Worm (Caenorhabditis elegans) whole organism, L4/young adult: ENCODE data around the gene nex-2.

ENCODE experiments used
- W03F9.2 ChIP-seq: fragments of 150-350 bp; optimal IDR thresholded peaks from 2 replicates; lab custom pipeline; 2014; ENCODE audit warnings: missing biosample characterization, missing genetic modification characterization
- dao-5 ChIP-seq: sonication (generic microtip); optimal IDR thresholded peaks from 2 replicates; lab custom pipeline; 2016; ENCODE audit warnings: missing genotype, missing genetic modification characterization, moderate library complexity, missing compliant biosample characterization
- him-1 ChIP-seq: sonication (generic microtip); optimal IDR thresholded peaks from 2 replicates; lab custom pipeline; 2016; ENCODE audit warnings: missing genotype, missing genetic modification reagents, missing genetic modification characterization, missing compliant biosample characterization

nex-2 gene

DNA sequence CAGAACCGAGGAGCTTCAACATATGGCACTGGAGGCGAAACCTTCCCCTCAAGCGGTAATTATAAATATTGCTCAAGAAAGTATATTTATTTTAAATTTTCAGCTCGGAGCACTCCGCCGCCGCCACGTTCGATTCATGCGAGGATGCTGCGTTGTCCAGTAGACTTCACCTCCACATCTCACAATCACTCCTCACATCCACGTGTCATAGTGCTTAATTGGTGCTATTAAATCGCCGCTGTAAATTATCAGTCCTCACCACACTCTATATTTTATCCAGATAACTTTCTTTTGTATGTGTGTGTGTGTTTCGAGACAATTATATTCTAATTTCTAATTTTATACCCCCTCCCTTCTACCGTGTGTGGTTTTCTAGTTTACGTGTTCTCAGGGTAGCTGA, 24.4 kb upstream of the nex-2 start:
- no peak for TF ChIP-seq dao-5 (tag; lab: Kevin White, UChicago)
- TF ChIP-seq W03F9.2: no peak
- no peak for TF ChIP-seq him-1 (tag; lab: Kevin White, UChicago)

DNA sequence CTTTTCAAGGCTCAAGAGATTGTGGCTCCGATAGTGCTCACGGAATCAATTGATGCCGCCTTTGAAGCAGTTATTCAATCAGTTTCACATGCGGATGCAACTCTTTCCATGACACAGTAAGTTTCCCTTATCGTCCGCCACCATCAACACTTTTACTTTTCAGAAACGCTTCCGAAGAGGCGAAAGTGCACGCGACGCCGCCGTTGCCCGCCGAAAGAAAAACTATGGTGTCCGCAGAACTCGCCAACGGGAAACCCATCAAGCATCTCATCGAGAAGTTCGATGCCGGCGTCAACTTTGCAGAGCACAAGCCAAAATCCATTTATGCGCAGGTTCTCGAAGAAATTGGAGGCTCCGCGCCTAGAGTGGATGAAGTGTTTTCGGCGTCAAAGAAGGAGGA, 23.2 kb upstream of the nex-2 start:
- TF ChIP-seq dao-5 (tag; lab: Kevin White, UChicago): no peak
- TF ChIP-seq him-1 (tag; lab: Kevin White, UChicago): no peak
- TF ChIP-seq W03F9.2: no peak

DNA sequence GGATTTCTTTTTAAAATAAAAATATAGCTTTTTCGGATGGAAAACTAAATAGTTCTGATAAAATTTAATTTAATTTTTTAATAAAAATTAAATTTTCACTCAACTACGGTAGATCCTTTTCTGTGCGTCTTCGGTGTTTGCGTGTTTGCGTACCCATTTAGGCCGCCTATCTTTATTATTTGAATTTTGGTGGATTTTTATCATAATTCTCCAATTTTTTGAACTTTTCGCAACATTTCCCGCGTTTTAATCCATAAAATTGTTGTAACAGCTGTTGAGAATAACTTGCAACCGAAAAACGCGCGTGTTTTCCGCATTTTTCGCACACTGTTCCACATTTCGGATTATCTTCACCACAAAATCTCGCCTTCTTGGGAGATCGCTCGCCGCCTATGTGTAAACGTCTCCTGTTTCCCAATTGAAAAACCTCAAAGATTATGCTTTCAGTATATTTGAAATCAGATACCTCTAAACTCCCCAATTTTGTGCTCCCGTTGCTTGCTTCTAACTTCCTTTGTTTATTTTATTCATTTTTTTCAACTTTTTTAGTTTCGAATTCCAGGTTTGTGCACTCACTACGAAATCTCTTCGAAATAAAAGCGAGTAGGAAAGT, 21.5 kb upstream of the nex-2 start, which contains the start of gene T07C4.3:
T07C4.3 (plus strand) TSS at position 563 of the 613 bp plus-strand sequence.
- TF ChIP-seq dao-5 (tag; lab: Kevin White, UChicago): no peak
- TF ChIP-seq W03F9.2: no peak
- no peak for TF ChIP-seq him-1 (tag; lab: Kevin White, UChicago)

DNA sequence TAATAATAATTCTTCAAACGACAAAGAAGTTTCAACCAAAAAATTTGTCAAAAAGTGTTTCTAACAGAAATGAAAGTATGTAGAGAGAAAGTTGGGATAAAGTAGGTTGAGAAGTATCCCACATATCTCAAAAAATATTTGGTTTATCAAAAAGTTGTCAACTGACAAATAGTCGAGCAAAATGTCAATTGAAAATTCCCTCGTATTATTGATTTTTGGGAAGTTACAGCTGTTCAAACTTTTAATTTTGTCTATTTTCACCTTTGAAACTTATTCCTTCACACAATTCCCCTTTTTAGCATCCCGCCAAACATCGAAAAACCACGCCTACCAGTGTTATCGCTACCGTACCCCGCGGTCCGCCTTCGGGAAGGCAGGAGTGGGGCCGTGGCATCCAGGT, 16.8 kb upstream of the nex-2 start, which contains the start of gene tbx-8:
tbx-8 (plus strand) TSS at position 301 of the 400 bp plus-strand sequence.
- TF ChIP-seq W03F9.2: no peak
- no peak for TF ChIP-seq dao-5 (tag; lab: Kevin White, UChicago)
- no peak for TF ChIP-seq him-1 (tag; lab: Kevin White, UChicago)

DNA sequence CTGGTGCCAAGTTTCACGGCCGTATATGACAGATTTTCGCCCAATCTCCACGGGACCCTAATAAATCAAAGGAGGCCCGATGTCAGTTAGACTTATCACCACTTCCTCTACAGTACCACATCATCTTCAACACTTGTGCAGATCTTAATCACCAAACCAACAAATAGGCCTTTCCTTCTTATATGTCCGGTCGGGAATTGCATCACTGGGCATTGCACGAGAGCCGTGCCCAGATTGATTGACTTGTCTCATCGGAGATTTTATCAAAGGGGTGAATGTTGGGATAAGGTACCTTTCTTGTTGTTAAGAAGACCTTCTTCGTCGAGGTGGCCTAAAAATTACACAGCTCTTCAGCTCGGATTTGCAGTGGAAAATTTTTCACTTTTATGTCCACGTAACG, 14.5 kb upstream of the nex-2 start:
- TF ChIP-seq him-1 (tag; lab: Kevin White, UChicago) (no peak), W03F9.2 (no peak), dao-5 (tag; lab: Kevin White, UChicago) (no peak)

DNA sequence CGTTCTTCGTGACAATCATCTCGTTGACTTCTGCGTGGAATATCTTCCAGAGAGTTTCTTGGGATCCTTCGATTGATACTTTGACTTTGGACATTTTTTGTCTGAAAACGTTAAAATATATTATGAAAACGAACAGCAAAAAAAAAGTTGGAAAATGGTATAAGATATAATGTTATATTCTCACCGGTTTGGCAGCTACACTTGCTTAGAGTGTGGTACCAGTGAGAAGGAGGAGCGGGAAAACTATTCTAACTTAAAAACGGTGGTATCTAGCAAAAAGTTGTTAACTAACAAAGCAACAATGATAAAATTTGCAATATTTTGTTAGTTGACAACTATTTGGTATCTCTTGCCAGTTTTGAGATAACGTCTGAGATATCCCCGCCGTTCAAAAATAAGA, 11.5 kb upstream of the nex-2 start, which contains the start of gene tbx-9:
tbx-9 (minus strand) TSS at position 101 of the 400 bp plus-strand sequence.
- no peak for TF ChIP-seq W03F9.2
- TF ChIP-seq dao-5 (tag; lab: Kevin White, UChicago): no peak
- TF ChIP-seq him-1 (tag; lab: Kevin White, UChicago): no peak

DNA sequence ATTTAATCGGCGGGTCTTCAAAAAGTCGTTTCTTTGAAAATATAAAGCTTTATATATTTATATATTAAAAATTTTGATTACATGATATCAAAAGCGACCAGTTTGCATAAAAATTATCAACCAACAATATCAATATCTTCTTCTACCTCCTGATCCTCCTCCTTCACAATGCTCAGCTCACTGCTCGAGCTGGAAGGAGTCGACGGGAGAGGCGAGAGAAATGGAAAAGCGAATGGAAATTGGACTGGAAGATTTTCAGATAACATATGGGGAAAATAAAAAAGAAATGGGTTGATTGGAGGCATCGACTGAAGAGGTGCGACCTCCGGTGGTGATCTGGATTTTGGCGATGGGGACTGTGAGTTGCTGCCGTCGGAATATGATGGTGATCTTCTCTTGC, 9.7 kb upstream of the nex-2 start:
- TF ChIP-seq W03F9.2: no peak
- TF ChIP-seq dao-5 (tag; lab: Kevin White, UChicago): no peak
- no peak for TF ChIP-seq him-1 (tag; lab: Kevin White, UChicago)

DNA sequence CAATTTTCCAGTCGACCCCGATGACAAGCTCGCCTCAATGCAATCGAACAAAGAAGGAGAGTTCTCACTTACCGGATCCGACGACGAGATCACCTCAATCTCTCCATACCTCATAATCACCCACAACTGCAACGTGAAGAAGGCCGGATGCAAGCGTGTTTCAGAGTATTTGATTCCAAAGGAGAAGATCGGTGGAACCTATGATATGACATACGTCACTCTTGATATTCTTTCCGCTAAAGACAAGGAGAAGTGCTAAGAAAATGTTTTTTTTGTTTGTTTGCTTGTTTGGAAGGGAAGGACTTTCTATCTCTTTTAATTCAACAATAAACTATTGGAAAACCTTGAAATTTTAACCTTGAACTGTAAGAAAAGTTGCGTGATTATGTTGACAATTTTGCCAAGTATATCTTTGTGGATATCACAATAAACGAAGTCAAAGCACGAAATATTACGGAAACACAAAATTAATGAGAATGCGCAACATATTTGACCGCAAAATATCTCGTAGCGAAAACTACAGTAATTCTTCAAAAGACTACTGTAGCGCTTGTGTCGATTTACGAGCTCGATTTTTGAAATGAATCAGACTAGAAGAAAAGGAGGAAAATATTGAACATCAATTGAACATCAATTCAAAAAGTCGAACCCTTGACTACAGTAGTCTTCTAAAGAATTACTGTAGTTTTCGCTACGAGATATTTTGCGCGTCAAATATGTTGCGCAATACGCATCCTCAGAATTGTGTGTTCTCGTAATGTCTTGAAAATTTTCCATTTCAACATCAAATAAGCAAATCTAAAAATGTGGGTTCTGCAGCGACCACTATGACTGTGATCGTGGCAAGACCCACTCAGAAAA, 9.0 kb upstream of the nex-2 start:
- TF ChIP-seq dao-5 (tag; lab: Kevin White, UChicago): no peak

DNA sequence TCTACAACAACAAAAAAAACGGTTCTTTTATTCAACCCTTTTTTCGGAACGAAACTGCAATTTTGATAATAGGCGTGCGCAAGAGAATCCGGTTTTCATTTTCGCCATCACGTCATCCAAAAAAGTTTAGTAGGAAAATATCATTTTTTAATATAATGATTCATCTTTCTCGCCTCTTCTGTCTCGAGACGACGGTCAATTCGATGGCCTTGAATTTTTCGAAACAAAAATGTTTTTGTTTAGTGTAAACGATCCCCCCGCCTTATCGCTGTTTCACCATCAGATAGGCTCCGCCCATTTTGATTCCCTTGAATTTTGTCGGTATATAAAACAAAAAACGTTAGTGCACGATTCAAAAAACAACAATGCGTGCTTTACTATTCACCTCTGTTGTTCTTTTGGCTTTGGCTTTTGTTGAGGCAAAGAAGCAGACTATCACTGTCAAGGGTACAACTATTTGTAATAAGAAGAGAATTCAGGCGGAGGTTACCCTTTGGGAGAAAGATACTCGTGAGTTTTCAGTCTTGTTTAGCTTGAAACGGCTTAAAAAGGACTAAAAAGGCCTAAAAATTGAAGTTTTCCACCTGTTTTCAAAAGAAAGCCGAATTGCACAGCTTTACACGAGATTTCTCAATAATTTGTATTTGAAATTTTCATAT, 7.4 kb upstream of the nex-2 start, which contains the start of gene ttr-15:
ttr-15 (plus strand) TSS at position 340 of the 659 bp plus-strand sequence.
- no peak for TF ChIP-seq W03F9.2
- TF ChIP-seq dao-5 (tag; lab: Kevin White, UChicago): no peak
- no peak for TF ChIP-seq him-1 (tag; lab: Kevin White, UChicago)

DNA sequence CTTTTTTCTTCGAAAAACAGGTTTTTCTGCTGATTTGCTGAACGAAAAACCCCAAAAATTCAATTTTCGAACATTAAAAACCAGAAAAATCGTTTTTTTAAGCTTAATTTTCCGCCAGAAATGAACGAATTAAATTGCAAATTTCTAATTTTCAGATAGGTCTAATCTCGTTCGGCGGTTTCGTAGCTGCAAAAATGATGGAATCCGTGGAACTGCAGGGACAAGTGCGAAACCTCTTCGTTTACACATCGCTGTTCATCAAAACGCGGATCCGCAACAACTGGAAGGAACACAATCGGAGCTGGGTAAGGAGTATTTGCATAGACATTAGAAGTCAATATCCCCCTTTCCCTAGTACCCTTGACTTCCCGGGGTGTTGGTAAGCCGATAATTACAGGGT, 5.9 kb upstream of the nex-2 start:
- TF ChIP-seq dao-5 (tag; lab: Kevin White, UChicago) (no peak), him-1 (tag; lab: Kevin White, UChicago) (no peak), W03F9.2 (no peak)

DNA sequence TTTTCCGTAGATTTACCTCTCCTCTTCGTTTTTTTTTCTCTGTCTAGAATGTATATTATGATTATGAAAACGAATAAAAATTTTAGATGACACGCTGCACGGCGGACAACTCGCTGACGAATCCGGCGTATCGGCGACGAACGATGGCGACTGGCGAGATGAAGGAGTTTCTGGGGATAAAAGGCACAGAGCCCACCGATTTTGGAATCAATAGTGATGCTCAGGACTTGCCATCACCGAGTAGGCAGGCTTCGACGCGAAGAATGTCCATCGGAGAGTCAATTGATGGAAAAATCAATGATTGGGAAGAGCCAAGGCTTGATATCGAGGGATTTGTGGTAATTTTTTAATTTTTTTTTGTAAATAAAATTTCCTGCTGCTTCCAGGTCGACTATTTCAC, 4.9 kb upstream of the nex-2 start, which contains the start of gene ced-9:
ced-9 (plus strand) TSS at position 87 of the 400 bp plus-strand sequence.
- TF ChIP-seq W03F9.2 (no peak), dao-5 (tag; lab: Kevin White, UChicago) (no peak), him-1 (tag; lab: Kevin White, UChicago) (no peak)

DNA sequence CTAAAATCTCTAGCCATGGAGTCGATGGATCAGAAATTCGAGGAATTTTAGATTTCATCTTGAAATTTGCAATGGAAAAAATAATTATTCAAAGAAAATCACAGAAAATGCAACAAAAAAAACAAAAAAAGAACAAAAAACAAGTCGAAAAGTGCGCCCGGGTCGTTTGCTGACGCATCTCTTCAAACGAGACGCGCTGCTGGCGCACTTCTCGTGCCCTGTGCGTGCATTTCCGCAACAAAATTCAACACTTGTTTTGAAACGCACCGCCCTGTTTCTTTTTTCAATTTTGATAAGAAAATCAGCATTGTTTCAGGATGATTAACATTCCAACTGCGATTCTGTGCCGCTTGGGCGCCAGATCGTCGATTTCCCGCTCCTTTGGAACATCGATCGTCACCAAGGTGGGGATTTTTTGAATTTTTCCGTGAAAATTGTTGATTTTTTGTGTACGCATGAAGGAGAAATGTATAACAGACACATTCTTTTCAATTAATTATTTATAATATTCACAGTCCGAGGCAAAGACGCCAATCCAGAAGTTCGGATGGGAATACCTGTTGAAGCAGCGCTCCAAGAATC, 3.8 kb upstream of the nex-2 start, which contains the start of the genes jmjd-4 and mev-1:
jmjd-4 (minus strand) TSS at position 58 of the 582 bp plus-strand sequence.
mev-1 (plus strand) TSS at position 317 of the 582 bp plus-strand sequence.
- no peak for TF ChIP-seq dao-5 (tag; lab: Kevin White, UChicago)
- TF ChIP-seq W03F9.2: peak; percentile 89
- TF ChIP-seq him-1 (tag; lab: Kevin White, UChicago): peak; percentile 67

DNA sequence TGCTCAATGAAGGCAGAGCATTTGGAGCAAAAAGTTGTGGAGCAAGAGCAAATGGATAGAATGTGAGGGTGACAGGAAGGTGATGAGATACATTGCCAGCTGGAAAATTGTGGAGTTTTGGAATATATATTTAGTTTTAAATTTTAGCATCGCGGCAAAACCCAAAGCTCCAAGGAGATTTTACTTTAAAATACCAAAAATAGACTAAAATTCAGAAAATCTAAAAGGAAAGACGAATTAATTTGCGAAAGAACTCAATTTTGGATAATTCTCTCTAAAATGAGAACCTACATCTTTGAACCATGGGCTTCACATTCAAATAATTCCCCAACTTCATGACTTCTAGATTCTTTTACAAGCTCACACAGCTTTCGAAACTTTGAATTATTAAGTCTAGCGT, 2.3 kb upstream of the nex-2 start, which contains the start of gene T07C4.12:
T07C4.12 (minus strand) TSS at position 101 of the 400 bp plus-strand sequence.
- TF ChIP-seq dao-5 (tag; lab: Kevin White, UChicago) (no peak), him-1 (tag; lab: Kevin White, UChicago) (no peak), W03F9.2 (no peak)
